Fruit fly (Drosophila melanogaster): ENCODE data around the gene sordd1.
"Not testable (repeated sequence)": the region's sequence is repeated elsewhere in the genome, so short reads cannot be mapped to it uniquely, and the experiment has no call there.

Gene sordd1

DNA sequence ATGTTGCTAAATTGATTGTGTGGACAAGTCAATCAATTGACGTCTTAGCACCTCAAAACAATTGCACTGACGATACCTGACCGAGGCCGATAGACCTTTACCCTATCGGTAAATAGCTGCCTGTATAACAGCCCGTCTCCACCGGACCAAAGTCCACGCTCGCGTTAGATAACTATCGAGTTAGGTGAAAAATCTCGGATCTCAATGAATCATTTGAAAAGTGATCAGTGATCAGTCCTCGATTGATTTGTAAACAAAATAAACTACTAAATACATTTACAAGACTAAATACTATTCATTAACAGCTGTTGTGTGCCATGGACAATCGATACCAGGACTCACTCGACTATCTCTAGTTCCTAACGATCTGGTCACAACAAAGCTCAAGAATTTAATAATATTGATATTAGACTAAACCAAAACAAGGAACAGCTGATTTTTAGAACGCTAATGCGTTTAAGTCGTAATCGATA is 3.3 kb upstream of the sordd1 start, which contains the start of the genes sordd2 and CG15602:
TSS of gene sordd2 (minus strand) at position 78 of the 473 bp plus-strand sequence.
TSS of gene CG15602 (plus strand) at position 342 of the 473 bp plus-strand sequence.
- TF ChIP-seq Scr (GFP tag; IDR thresholded peaks at IDR 0.05; ENCODE audit: partially characterized antibody) (peak; percentile 81), hb (GFP tag; IDR thresholded peaks at IDR 0.05; ENCODE audit: partially characterized antibody) (peak; percentile 76), tna (GFP tag; IDR thresholded peaks at IDR 0.05; ENCODE audit: partially characterized antibody) (peak; percentile 62), mld (GFP tag; IDR thresholded peaks at IDR 0.05; ENCODE audit: partially characterized antibody) (0 out of 3 replicates have a peak, but pooled peaks have one; percentile 20), knrl (GFP tag; IDR thresholded peaks at IDR 0.05; ENCODE audit: partially characterized antibody) (peak; percentile 81), Bgb (GFP tag; IDR thresholded peaks at IDR 0.05; ENCODE audit: partially characterized antibody) (peak; percentile 94), Gug (GFP tag; IDR thresholded peaks at IDR 0.05) (peak; percentile 21; the same call in 1 of the 4 replicates), unc-4 (GFP tag; IDR thresholded peaks at IDR 0.05; ENCODE audit: partially characterized antibody) (peak; percentile 84), Dll (GFP tag; IDR thresholded peaks at IDR 0.05; ENCODE audit: partially characterized antibody) (peak; percentile 80), klu (GFP tag; IDR thresholded peaks at IDR 0.05) (peak; percentile 18; the same call in 1 of the 2 replicates), sens (GFP tag) (peak; percentile 65), Med (GFP tag) (peak; percentile 15), Hr78 (GFP tag; optimal IDR thresholded peaks at IDR 0.05) (peak in 1 of 2 experiments; percentile 66), amos (GFP tag; IDR thresholded peaks at IDR 0.05; ENCODE audit: partially characterized antibody) (peak; percentile 63), prd (GFP tag; IDR thresholded peaks at IDR 0.05) (peak; percentile 31; the same call in 1 of the 3 replicates), CG32532 (GFP tag; IDR thresholded peaks at IDR 0.05) (peak; percentile 17; the same call in 1 of the 2 replicates), CG7357 (GFP tag; IDR thresholded peaks at IDR 0.05) (0 out of 3 replicates have a peak, but pooled peaks have one; percentile 20), CG13287 (GFP tag; IDR thresholded peaks at IDR 0.05; ENCODE audit: partially characterized antibody) (peak; percentile 33), CG34224 (GFP tag; IDR thresholded peaks at IDR 0.05; ENCODE audit: partially characterized antibody) (peak; percentile 60; the same call in 2 of the 3 replicates), nerfin-2 (GFP tag; IDR thresholded peaks at IDR 0.05; ENCODE audit: partially characterized antibody) (peak; percentile 40; the same call in 1 of the 2 replicates), pan (GFP tag; optimal IDR thresholded peaks at IDR 0.05 in 1 of 2, IDR thresholded peaks at IDR 0.05 in 1 of 2) (peak in 1 of 2 experiments; percentile 24), sna (GFP tag; IDR thresholded peaks at IDR 0.05; ENCODE audit: partially characterized antibody) (peak; percentile 67), Dref (GFP tag; IDR thresholded peaks at IDR 0.05) (peak; percentile 71), chinmo (GFP tag; IDR thresholded peaks at IDR 0.05; ENCODE audit: partially characterized antibody) (0 out of 4 replicates have a peak, but pooled peaks have one; percentile 20), CG42726 (GFP tag; IDR thresholded peaks at IDR 0.05; ENCODE audit: partially characterized antibody) (peak; percentile 80; the same call in 1 of the 2 replicates), ssp (GFP tag; IDR thresholded peaks at IDR 0.05) (peak; percentile 95), bbx (GFP tag; IDR thresholded peaks at IDR 0.05; ENCODE audit: partially characterized antibody) (peak; percentile 86), Ptx1 (GFP tag; IDR thresholded peaks at IDR 0.05) (0 out of 2 replicates have a peak, but pooled peaks have one; percentile 11), CG8290 (GFP tag; optimal IDR thresholded peaks at IDR 0.05) (peak; percentile 87), vnd (GFP tag; IDR thresholded peaks at IDR 0.05; ENCODE audit: partially characterized antibody) (peak; percentile 68), Rfx (GFP tag; IDR thresholded peaks at IDR 0.05) (peak; percentile 31; the same call in 1 of the 2 replicates), CG30020 (tag; optimal IDR thresholded peaks at IDR 0.05) (peak; percentile 88), CG14860 (GFP tag; IDR thresholded peaks at IDR 0.05; ENCODE audit: partially characterized antibody) (peak; percentile 56)
- TF ChIP-seq prd (optimal IDR thresholded peaks at IDR 0.05); pan (optimal IDR thresholded peaks at IDR 0.05); CG8290 (tag; optimal IDR thresholded peaks at IDR 0.05): not testable (repeated sequence)
